Worm (Caenorhabditis elegans): ENCODE results near the gene C01G6.3.
A peak's percentile ranks its signal among the peaks of the same experiment; 100 is the strongest.

C01G6.3 gene

ce11 chrII:9285171-9286025, 15.7 kb downstream of the C01G6.3 start, which contains the start of gene mtrr-1:
Gene mtrr-1, plus strand, starts transcription at chrII:9285975.
- TF ChIP-seq snpc-1.2 (GFP tag; IDR thresholded peaks at IDR 0.05): no peak
- no peak for TF ChIP-seq mep-1 (tag; optimal IDR thresholded peaks at IDR 0.05)
- peak; percentile 38; the same call in 1 of the 2 replicates for TF ChIP-seq ctbp-1 (GFP tag; IDR thresholded peaks at IDR 0.05)
- peak in 1 of 2 experiments; percentile 85 for TF ChIP-seq lsy-2 (tag; optimal IDR thresholded peaks at IDR 0.05)
- TF ChIP-seq F10B5.3 (tag; optimal IDR thresholded peaks at IDR 0.05): no peak
- TF ChIP-seq spr-1 (tag; optimal IDR thresholded peaks at IDR 0.05): no peak
- no peak for TF ChIP-seq nhr-48 (tag; optimal IDR thresholded peaks at IDR 0.05)
- TF ChIP-seq daf-12 (tag; optimal IDR thresholded peaks at IDR 0.05): no peak
- TF ChIP-seq nhr-25 (tag; optimal IDR thresholded peaks at IDR 0.05; ENCODE audit: borderline replicate concordance, insufficient read depth): no peak
- TF ChIP-seq unc-62 (GFP tag; optimal IDR thresholded peaks at IDR 0.05 in 1 of 2): peak in 1 of 2 experiments; percentile 15
- no peak for TF ChIP-seq unc-62 (tag; optimal IDR thresholded peaks at IDR 0.05)
- 0 out of 2 replicates have a peak, but pooled peaks have one; percentile 27 for TF ChIP-seq tra-1 (GFP tag; IDR thresholded peaks at IDR 0.05)
- peak; percentile 67 for TF ChIP-seq Y48G9A.11 (GFP tag; IDR thresholded peaks at IDR 0.05)
- TF ChIP-seq aha-1 (tag): peak; percentile 61
- no peak for TF ChIP-seq dmd-8 (GFP tag; IDR thresholded peaks at IDR 0.05)
- TF ChIP-seq dmd-6 (GFP tag; IDR thresholded peaks at IDR 0.05): peak; percentile 46
- 0 out of 2 replicates have a peak, but pooled peaks have one; percentile 9 for TF ChIP-seq lin-1 (GFP tag; IDR thresholded peaks at IDR 0.05)
- no peak for TF ChIP-seq unc-39 (tag; optimal IDR thresholded peaks at IDR 0.05)
- TF ChIP-seq daf-16 (GFP tag; optimal IDR thresholded peaks at IDR 0.05): peak in 1 of 2 experiments; percentile 48
- no peak for TF ChIP-seq daf-16 (tag; optimal IDR thresholded peaks at IDR 0.05)
- peak; percentile 71; the same call in 1 of the 2 replicates for TF ChIP-seq T26A8.4 (GFP tag; IDR thresholded peaks at IDR 0.05)
- TF ChIP-seq egl-27 (tag; optimal IDR thresholded peaks at IDR 0.05): no peak
- no peak for TF ChIP-seq zag-1 (tag; optimal IDR thresholded peaks at IDR 0.05)
- no peak for TF ChIP-seq jun-1 (tag; optimal IDR thresholded peaks at IDR 0.05)
- TF ChIP-seq duxl-1 (tag; optimal IDR thresholded peaks at IDR 0.05; ENCODE audit: poor library complexity): peak; percentile 43
- no peak for TF ChIP-seq arid-1 (GFP tag; conservative IDR thresholded peaks at IDR 0.05)
- peak; percentile 58 for TF ChIP-seq ama-1 (optimal IDR thresholded peaks at IDR 0.05)
- TF ChIP-seq hlh-11 (tag; optimal IDR thresholded peaks at IDR 0.05): no peak
- TF ChIP-seq mes-2 (tag; optimal IDR thresholded peaks at IDR 0.05; ENCODE audit: poor library complexity, severe bottlenecking): peak; percentile 39

DNA sequence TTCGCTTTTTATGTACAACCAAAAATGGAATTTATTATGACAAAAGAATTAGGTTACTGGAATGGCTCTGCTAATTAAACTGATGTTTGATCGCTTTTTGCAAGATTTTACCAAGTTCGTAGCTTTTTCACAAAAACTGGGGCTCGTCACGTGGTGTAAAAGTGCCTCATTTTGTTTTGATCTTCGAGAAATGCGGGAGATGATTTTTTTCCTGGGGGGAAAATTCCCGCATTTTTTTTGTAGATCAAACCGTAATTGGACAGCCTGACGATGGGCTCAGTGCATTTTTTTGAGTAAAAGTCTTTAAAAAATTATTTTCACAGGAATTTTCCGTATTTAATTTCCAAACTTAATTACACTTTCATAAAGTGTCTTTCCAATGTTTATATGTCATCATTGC, 19.4 kb downstream of the C01G6.3 start:
- TF ChIP-seq ceh-62 (tag; optimal IDR thresholded peaks at IDR 0.05) (no peak), mep-1 (tag; optimal IDR thresholded peaks at IDR 0.05) (no peak), fkh-10 (GFP tag; optimal IDR thresholded peaks at IDR 0.05) (no peak), ces-1 (GFP tag; optimal IDR thresholded peaks at IDR 0.05) (no peak), aha-1 (tag) (peak; percentile 45), hif-1 (tag; optimal IDR thresholded peaks at IDR 0.05) (peak in 1 of 2 experiments; percentile 10), fos-1 (tag; optimal IDR thresholded peaks at IDR 0.05) (no peak)

DNA sequence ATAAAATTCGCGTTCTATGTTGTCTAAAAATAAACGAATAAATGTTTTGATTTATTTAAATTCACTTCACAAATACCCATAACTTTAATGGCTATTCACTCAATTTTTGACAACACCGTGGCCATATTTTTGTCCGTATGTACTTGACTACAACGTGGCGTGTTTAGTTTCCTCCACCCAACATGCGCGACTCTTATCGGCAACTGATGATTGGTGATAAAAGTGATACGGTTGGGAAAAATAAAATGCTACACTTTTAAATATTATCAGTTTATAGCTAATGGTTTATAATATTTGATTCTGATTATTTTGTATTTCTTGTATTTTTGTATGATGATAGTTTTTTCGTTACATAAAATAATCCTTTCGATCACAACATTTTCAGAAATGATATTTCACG, 21.9 kb downstream of the C01G6.3 start, which contains the start of gene acs-7:
Gene acs-7, plus strand, starts transcription at position 386 of the 400 bp plus-strand sequence.
- TF ChIP-seq nhr-41 (GFP tag; IDR thresholded peaks at IDR 0.05) (no peak), zfp-2 (tag; optimal IDR thresholded peaks at IDR 0.05) (no peak), F26F4.8 (GFP tag; conservative IDR thresholded peaks at IDR 0.05) (no peak), attf-4 (tag; optimal IDR thresholded peaks at IDR 0.05) (no peak), tag-97 (GFP tag; IDR thresholded peaks at IDR 0.05) (no peak), nhr-111 (GFP tag; optimal IDR thresholded peaks at IDR 0.05) (no peak), ceh-32 (tag; optimal IDR thresholded peaks at IDR 0.05; ENCODE audit: poor library complexity) (no peak), dpl-1 (GFP tag; optimal IDR thresholded peaks at IDR 0.05) (no peak), zfp-3 (GFP tag; conservative IDR thresholded peaks at IDR 0.05) (no peak), nhr-102 (tag; optimal IDR thresholded peaks at IDR 0.05) (peak; percentile 32), Y105C5A.15 (GFP tag; IDR thresholded peaks at IDR 0.05) (no peak), F49E8.2 (tag; optimal IDR thresholded peaks at IDR 0.05; ENCODE audit: borderline replicate concordance) (no peak), Y5F2A.4 (GFP tag; optimal IDR thresholded peaks at IDR 0.05) (no peak), php-3 (GFP tag; IDR thresholded peaks at IDR 0.05) (peak; percentile 90), lin-13 (GFP tag; optimal IDR thresholded peaks at IDR 0.05) (no peak)
